Fruit fly (Drosophila melanogaster): ENCODE data around the gene U2af38.

Gene U2af38

dm6 chr2L:249048-249825 is 45.2 kb downstream of the U2af38 start (continued):
- TF ChIP-seq CG8944 (GFP tag; optimal IDR thresholded peaks at IDR 0.05) (peak; percentile 10), Dek (tag; optimal IDR thresholded peaks at IDR 0.05) (no peak), yki (optimal IDR thresholded peaks at IDR 0.05) (peak; percentile 79), ase (GFP tag; IDR thresholded peaks at IDR 0.05) (no peak), HLHmδ (GFP tag; optimal IDR thresholded peaks at IDR 0.05) (peak; percentile 58), Hr3 (GFP tag; optimal IDR thresholded peaks at IDR 0.05) (no peak), pros (GFP tag; optimal IDR thresholded peaks at IDR 0.05) (peak; percentile 91), Dll (GFP tag; IDR thresholded peaks at IDR 0.05; ENCODE audit: partially characterized antibody) (peak; percentile 54; the same call in 3 of the 4 replicates), ERR (GFP tag; optimal IDR thresholded peaks at IDR 0.05) (no peak), az2 (GFP tag; optimal IDR thresholded peaks at IDR 0.05) (peak; percentile 42), CG34422 (GFP tag; IDR thresholded peaks at IDR 0.05) (no peak; the same call in 2 of the 3 replicates), CG34376 (GFP tag; optimal IDR thresholded peaks at IDR 0.05) (peak; percentile 21), gcm (GFP tag; optimal IDR thresholded peaks at IDR 0.05) (peak; percentile 54), CG15601 (tag; optimal IDR thresholded peaks at IDR 0.05) (peak; percentile 0), CG8478 (optimal IDR thresholded peaks at IDR 0.05) (peak; percentile 20), CG7556 (GFP tag; optimal IDR thresholded peaks at IDR 0.05) (peak; percentile 22), CG2199 (GFP tag; IDR thresholded peaks at IDR 0.05) (peak; percentile 82), ap (GFP tag; IDR thresholded peaks at IDR 0.05) (no peak), NC2α (GFP tag; optimal IDR thresholded peaks at IDR 0.05) (no peak), pan (optimal IDR thresholded peaks at IDR 0.05) (no peak), pan (GFP tag; optimal IDR thresholded peaks at IDR 0.05 in 1 of 2, IDR thresholded peaks at IDR 0.05 in 1 of 2) (peak in 1 of 2 experiments; percentile 43), CG2712 (tag; optimal IDR thresholded peaks at IDR 0.05) (peak; percentile 8), gem (tag; optimal IDR thresholded peaks at IDR 0.05) (peak; percentile 47), bbx (GFP tag; IDR thresholded peaks at IDR 0.05; ENCODE audit: partially characterized antibody) (peak; percentile 10; the same call in 1 of the 2 replicates), CG2116 (GFP tag; optimal IDR thresholded peaks at IDR 0.05) (no peak), HmgD (GFP tag; optimal IDR thresholded peaks at IDR 0.05) (peak; percentile 21), CG8281 (tag; optimal IDR thresholded peaks at IDR 0.05) (peak; percentile 93), Taf1 (GFP tag; IDR thresholded peaks at IDR 0.05) (no peak), ewg (GFP tag; optimal IDR thresholded peaks at IDR 0.05) (peak; percentile 60), Fer1 (GFP tag; optimal IDR thresholded peaks at IDR 0.05) (peak; percentile 18), CG16779 (GFP tag; IDR thresholded peaks at IDR 0.05) (0 out of 2 replicates have a peak, but pooled peaks have one; percentile 9), lov (optimal IDR thresholded peaks at IDR 0.05) (no peak), lov (GFP tag; IDR thresholded peaks at IDR 0.05) (0 out of 3 replicates have a peak, but pooled peaks have one; percentile 14), gsb-n (tag; optimal IDR thresholded peaks at IDR 0.05) (peak; percentile 60), CG13894 (tag; optimal IDR thresholded peaks at IDR 0.05) (no peak), CG12391 (tag; optimal IDR thresholded peaks at IDR 0.05) (peak; percentile 6), CG10462 (GFP tag; optimal IDR thresholded peaks at IDR 0.05) (no peak), Hmx (GFP tag; optimal IDR thresholded peaks at IDR 0.05) (no peak), Dref (GFP tag; IDR thresholded peaks at IDR 0.05) (no peak), tio (GFP tag; optimal IDR thresholded peaks at IDR 0.05) (peak; percentile 13), Spps (tag; optimal IDR thresholded peaks at IDR 0.05) (no peak), Vsx1 (GFP tag; optimal IDR thresholded peaks at IDR 0.05) (peak; percentile 9), grn (GFP tag; optimal IDR thresholded peaks at IDR 0.05) (no peak), sna (GFP tag; IDR thresholded peaks at IDR 0.05; ENCODE audit: partially characterized antibody) (peak; percentile 60; the same call in 1 of the 2 replicates), Pdp1 (GFP tag; optimal IDR thresholded peaks at IDR 0.05) (peak in 1 of 2 experiments; percentile 42), abd-A (tag; optimal IDR thresholded peaks at IDR 0.05) (peak; percentile 67), Xbp1 (GFP tag; optimal IDR thresholded peaks at IDR 0.05) (peak; percentile 47), nerfin-1 (tag; optimal IDR thresholded peaks at IDR 0.05) (peak; percentile 3), trem (tag; optimal IDR thresholded peaks at IDR 0.05) (peak; percentile 18)
